Fruit fly (Drosophila melanogaster): ENCODE results near the gene CycK.

CycK gene

dm6 chr2L:22121651-22122165 is 8.2 kb downstream of the CycK start:
- TF ChIP-seq fd85E (GFP tag; optimal IDR thresholded peaks at IDR 0.05) (no peak), Lpt (GFP tag; optimal IDR thresholded peaks at IDR 0.05) (no peak), CG11762 (GFP tag; optimal IDR thresholded peaks at IDR 0.05; ENCODE audit: insufficient read depth) (no peak), vri (GFP tag; optimal IDR thresholded peaks at IDR 0.05) (no peak), pdm3 (GFP tag; optimal IDR thresholded peaks at IDR 0.05) (peak; percentile 7), dac (GFP tag; optimal IDR thresholded peaks at IDR 0.05) (no peak), CG6854 (GFP tag; optimal IDR thresholded peaks at IDR 0.05) (peak; percentile 37), esn (GFP tag; optimal IDR thresholded peaks at IDR 0.05) (no peak), acj6 (GFP tag; optimal IDR thresholded peaks at IDR 0.05) (no peak), svp (GFP tag) (peak; percentile 84), CG4318 (GFP tag; optimal IDR thresholded peaks at IDR 0.05) (no peak), CG7368 (GFP tag; optimal IDR thresholded peaks at IDR 0.05) (no peak), Smox (GFP tag; optimal IDR thresholded peaks at IDR 0.05) (no peak), Hr4 (GFP tag; optimal IDR thresholded peaks at IDR 0.05) (no peak), lz (GFP tag; optimal IDR thresholded peaks at IDR 0.05) (peak; percentile 34), achi (GFP tag; optimal IDR thresholded peaks at IDR 0.05) (no peak), cyc (GFP tag; optimal IDR thresholded peaks at IDR 0.05) (peak; percentile 23), Sox14 (GFP tag; optimal IDR thresholded peaks at IDR 0.05) (peak; percentile 16), CG11902 (GFP tag; optimal IDR thresholded peaks at IDR 0.05) (peak; percentile 0), CG34406 (GFP tag; optimal IDR thresholded peaks at IDR 0.05) (peak; percentile 1), Gug (GFP tag; IDR thresholded peaks at IDR 0.05) (no peak), CG9139 (GFP tag; optimal IDR thresholded peaks at IDR 0.05) (no peak), CG6808 (GFP tag; optimal IDR thresholded peaks at IDR 0.05) (no peak), Sox102F (GFP tag; optimal IDR thresholded peaks at IDR 0.05) (no peak), Eip93F (GFP tag; optimal IDR thresholded peaks at IDR 0.05) (no peak), eg (GFP tag; IDR thresholded peaks at IDR 0.05) (no peak), Hr38 (GFP tag; optimal IDR thresholded peaks at IDR 0.05) (no peak), CG8119 (GFP tag; IDR thresholded peaks at IDR 0.05) (no peak; the same call in 2 of the 3 replicates), OdsH (GFP tag; optimal IDR thresholded peaks at IDR 0.05) (peak; percentile 17), CG10631 (GFP tag; optimal IDR thresholded peaks at IDR 0.05) (no peak), Met (GFP tag; optimal IDR thresholded peaks at IDR 0.05) (no peak), topi (GFP tag; optimal IDR thresholded peaks at IDR 0.05) (peak; percentile 10), CG3919 (GFP tag; optimal IDR thresholded peaks at IDR 0.05) (no peak), CG6163 (GFP tag; IDR thresholded peaks at IDR 0.05) (no peak), CG3032 (tag; optimal IDR thresholded peaks at IDR 0.05) (no peak), CG6792 (GFP tag; optimal IDR thresholded peaks at IDR 0.05) (no peak), CG15336 (GFP tag; IDR thresholded peaks at IDR 0.05) (no peak), CG8319 (GFP tag; optimal IDR thresholded peaks at IDR 0.05) (no peak), spab (GFP tag; optimal IDR thresholded peaks at IDR 0.05) (no peak), CG6276 (GFP tag; optimal IDR thresholded peaks at IDR 0.05) (no peak), fd59A (GFP tag; optimal IDR thresholded peaks at IDR 0.05) (no peak), net (GFP tag; optimal IDR thresholded peaks at IDR 0.05) (no peak), Hr39 (GFP tag; optimal IDR thresholded peaks at IDR 0.05) (peak; percentile 35), Eip75B (GFP tag; optimal IDR thresholded peaks at IDR 0.05) (no peak), fkh (GFP tag; optimal IDR thresholded peaks at IDR 0.05) (no peak), ss (GFP tag; optimal IDR thresholded peaks at IDR 0.05) (no peak), salr (GFP tag; optimal IDR thresholded peaks at IDR 0.05) (no peak), CG16779 (tag; optimal IDR thresholded peaks at IDR 0.05) (no peak), CG31627 (GFP tag; optimal IDR thresholded peaks at IDR 0.05) (peak; percentile 34), Sox15 (GFP tag; optimal IDR thresholded peaks at IDR 0.05) (no peak), CG8632 (GFP tag; optimal IDR thresholded peaks at IDR 0.05) (no peak), Eip78C (GFP tag) (peak; percentile 62), CG32006 (GFP tag; optimal IDR thresholded peaks at IDR 0.05) (no peak)

All from whole organism, prepupa.